Fruit fly (Drosophila melanogaster) whole organism, embryonic: Measurements from ENCODE around the gene Cby.

Source experiments
- BtbVII ChIP-seq: fragments of 200-800 bp; sonication (Bioruptor generic); optimal IDR thresholded peaks from 3 replicates; lab custom pipeline; 2017; ENCODE audit warnings: missing biosample characterization, mild to moderate bottlenecking, missing genetic modification characterization
- Bteb2 ChIP-seq: fragments of 200-800 bp; sonication (Bioruptor generic); optimal IDR thresholded peaks from 2 replicates; lab custom pipeline; 2016; ENCODE audit warnings: missing biosample characterization, missing genetic modification characterization
- CG10565 ChIP-seq: fragments of 200-800 bp; sonication (Bioruptor generic); optimal IDR thresholded peaks from 3 replicates; lab custom pipeline; 2016; ENCODE audit warnings: missing biosample characterization, mild to moderate bottlenecking, missing genetic modification characterization
- CG10959 ChIP-seq: fragments of 200-800 bp; sonication (Bioruptor generic); IDR thresholded peaks from 2 replicates; pipeline ENCODE4 v1.3.6; 2022; ENCODE audit warnings: missing biosample characterization, missing genetic modification characterization
- CG13287 ChIP-seq: fragments of 200-800 bp; sonication (Bioruptor generic); IDR thresholded peaks from 2 replicates; pipeline ENCODE4 v1.3.6; 2022; ENCODE audit warnings: missing biosample characterization, missing genetic modification characterization; ENCODE audit not compliant: partially characterized antibody
- CG13424 ChIP-seq: fragments of 200-800 bp; sonication (Bioruptor generic); optimal IDR thresholded peaks from 2 replicates; lab custom pipeline; 2019; ENCODE audit warnings: missing biosample characterization, mild to moderate bottlenecking, missing genetic modification characterization, moderate library complexity
- CG13775 ChIP-seq: fragments of 200-800 bp; sonication (Bioruptor generic); optimal IDR thresholded peaks from 3 replicates; lab custom pipeline; 2017; ENCODE audit warnings: missing biosample characterization, mild to moderate bottlenecking, missing genetic modification characterization
- CG13894 ChIP-seq: fragments of 200-800 bp; sonication (Bioruptor generic); optimal IDR thresholded peaks from 3 replicates; lab custom pipeline; 2018; ENCODE audit warnings: missing biosample characterization, mild to moderate bottlenecking, missing genetic modification characterization, moderate library complexity
- CG15011 ChIP-seq: fragments of 200-800 bp; sonication (Bioruptor generic); optimal IDR thresholded peaks from 3 replicates; lab custom pipeline; 2018; ENCODE audit warnings: missing biosample characterization, mild to moderate bottlenecking, missing genetic modification characterization
- CG1792 ChIP-seq: fragments of 200-800 bp; sonication (Bioruptor generic); optimal IDR thresholded peaks from 2 replicates; lab custom pipeline; 2016; ENCODE audit warnings: missing biosample characterization, missing genetic modification characterization
- CG18599 ChIP-seq: fragments of 200-800 bp; sonication (Bioruptor generic); optimal IDR thresholded peaks from 3 replicates; lab custom pipeline; 2017; ENCODE audit warnings: missing biosample characterization, missing genetic modification characterization, mild to moderate bottlenecking, moderate library complexity, missing genetic modification reagents
- CG3065 ChIP-seq: fragments of 200-800 bp; sonication (Bioruptor generic); optimal IDR thresholded peaks from 2 replicates; lab custom pipeline; 2016; ENCODE audit warnings: missing biosample characterization, missing genetic modification characterization
- CG31441 ChIP-seq: fragments of 200-800 bp; sonication (Bioruptor generic); IDR thresholded peaks from 2 replicates; pipeline ENCODE4 v1.3.6; 2022; ENCODE audit warnings: missing biosample characterization, missing genetic modification characterization
- CG32767 ChIP-seq: fragments of 200-800 bp; sonication (Bioruptor generic); IDR thresholded peaks from 2 replicates; pipeline ENCODE4 v1.3.6; 2022; ENCODE audit warnings: missing biosample characterization, missing genetic modification characterization
- CG4328 ChIP-seq: fragments of 200-800 bp; sonication (Bioruptor generic); optimal IDR thresholded peaks from 3 replicates; lab custom pipeline; 2017; ENCODE audit warnings: missing biosample characterization, missing genetic modification reagents, missing genetic modification characterization
- CG4730 ChIP-seq: fragments of 200-800 bp; sonication (Bioruptor generic); IDR thresholded peaks from 2 replicates; pipeline ENCODE4 v1.3.6; 2022; ENCODE audit warnings: missing biosample characterization, missing genetic modification characterization
- CG6854 ChIP-seq: fragments of 200-800 bp; sonication (Bioruptor generic); optimal IDR thresholded peaks from 3 replicates; lab custom pipeline; 2017; ENCODE audit warnings: missing biosample characterization, mild to moderate bottlenecking, missing genetic modification characterization
- CG8924 ChIP-seq: fragments of 200-800 bp; optimal IDR thresholded peaks from 3 replicates; lab custom pipeline; 2019; ENCODE audit warnings: missing biosample characterization, mild to moderate bottlenecking, missing genetic modification characterization, moderate library complexity
- CG9817 ChIP-seq: fragments of 200-800 bp; sonication (Bioruptor generic); optimal IDR thresholded peaks from 2 replicates; lab custom pipeline; 2018; ENCODE audit warnings: missing biosample characterization, mild to moderate bottlenecking, missing genetic modification characterization, moderate library complexity
- Chrac-16 ChIP-seq: fragments of 200-800 bp; sonication (Bioruptor generic); optimal IDR thresholded peaks from 3 replicates; lab custom pipeline; 2016; ENCODE audit warnings: missing biosample characterization, missing genetic modification characterization
- Dad ChIP-seq: fragments of 200-800 bp; sonication (Bioruptor generic); optimal IDR thresholded peaks from 3 replicates; lab custom pipeline; 2016; ENCODE audit warnings: missing biosample characterization, missing genetic modification characterization
- Dek ChIP-seq: fragments of 200-800 bp; sonication (Bioruptor generic); optimal IDR thresholded peaks from 3 replicates; lab custom pipeline; 2019; ENCODE audit warnings: missing biosample characterization, mild to moderate bottlenecking, missing genetic modification characterization, moderate library complexity
- Eip74EF ChIP-seq, 2 experiments: fragments of 200-800 bp in 1 of 2; fragments of >200 bp in 1 of 2; sonication (Bioruptor generic) in 1 of 2; optimal IDR thresholded peaks; 2 replicates each; lab custom pipeline; 2017 to 2019; ENCODE audit warnings: missing biosample characterization in 2 of 2, missing genetic modification characterization in 2 of 2, mild to moderate bottlenecking in 1 of 2, moderate library complexity in 1 of 2
- H15 ChIP-seq: fragments of 200-800 bp; sonication (Bioruptor generic); IDR thresholded peaks from 3 replicates; pipeline ENCODE4 v1.3.6; 2022; ENCODE audit warnings: missing biosample characterization, missing genetic modification characterization
- Mad ChIP-seq: fragments of 200-800 bp; sonication (Bioruptor generic); optimal IDR thresholded peaks from 2 replicates; lab custom pipeline; 2016; ENCODE audit warnings: missing biosample characterization, missing genetic modification characterization
- Neu2 ChIP-seq: fragments of 200-800 bp; sonication (Bioruptor generic); optimal IDR thresholded peaks from 3 replicates; lab custom pipeline; 2016; ENCODE audit warnings: missing biosample characterization, missing genetic modification characterization, borderline replicate concordance
- Nf-YA ChIP-seq: fragments of 200-800 bp; sonication (Bioruptor generic); IDR thresholded peaks from 2 replicates; pipeline ENCODE4 v1.3.6; 2022; ENCODE audit warnings: missing biosample characterization, missing genetic modification characterization
- Sox100B ChIP-seq: fragments of 200-800 bp; sonication (Bioruptor generic); optimal IDR thresholded peaks from 3 replicates; lab custom pipeline; 2018; ENCODE audit warnings: missing biosample characterization, mild to moderate bottlenecking, missing genetic modification characterization
- bbx ChIP-seq: fragments of 200-800 bp; sonication (Bioruptor generic); IDR thresholded peaks from 2 replicates; pipeline ENCODE4 v1.3.6; 2022; ENCODE audit warnings: missing biosample characterization, missing genetic modification characterization; ENCODE audit not compliant: partially characterized antibody
- btn ChIP-seq: fragments of 200-800 bp; sonication (Bioruptor generic); optimal IDR thresholded peaks from 2 replicates; lab custom pipeline; 2016; ENCODE audit warnings: missing biosample characterization, missing genetic modification characterization
- chm ChIP-seq: fragments of 200-800 bp; sonication (Bioruptor generic); IDR thresholded peaks from 2 replicates; pipeline ENCODE4 v1.3.6; 2022; ENCODE audit warnings: missing biosample characterization, missing genetic modification characterization
- ci ChIP-seq: fragments of 200-800 bp; sonication (Bioruptor generic); IDR thresholded peaks from 3 replicates; pipeline ENCODE4 v1.3.6; 2022; ENCODE audit warnings: missing biosample characterization, missing genetic modification characterization
- ems ChIP-seq: fragments of 200-800 bp; sonication (Bioruptor generic); optimal IDR thresholded peaks from 3 replicates; lab custom pipeline; 2016; ENCODE audit warnings: missing biosample characterization, missing genetic modification characterization
- eve ChIP-seq, 2 experiments: fragments of >200 bp; optimal IDR thresholded peaks; 2 replicates each; lab custom pipeline; 2017; ENCODE audit warnings: missing biosample characterization in 2 of 2, missing genetic modification characterization in 2 of 2
- ewg ChIP-seq: fragments of 200-800 bp; sonication (Bioruptor generic); optimal IDR thresholded peaks from 3 replicates; lab custom pipeline; 2017; ENCODE audit warnings: mild to moderate bottlenecking, missing biosample characterization, missing genetic modification reagents, missing genetic modification characterization
- jumu ChIP-seq: fragments of 200-800 bp; sonication (Bioruptor generic); optimal IDR thresholded peaks from 3 replicates; lab custom pipeline; 2016; ENCODE audit warnings: missing biosample characterization, missing genetic modification characterization
- kah ChIP-seq: fragments of 200-800 bp; sonication (Bioruptor generic); optimal IDR thresholded peaks from 2 replicates; lab custom pipeline; 2018; ENCODE audit warnings: missing biosample characterization, mild to moderate bottlenecking, missing genetic modification characterization
- klu ChIP-seq: fragments of 200-800 bp; sonication (Bioruptor generic); IDR thresholded peaks from 2 replicates; pipeline ENCODE4 v1.3.6; 2022; ENCODE audit warnings: missing biosample characterization, missing genetic modification characterization
- lilli ChIP-seq: fragments of 200-800 bp; sonication (Bioruptor generic); optimal IDR thresholded peaks from 3 replicates; lab custom pipeline; 2016; ENCODE audit warnings: missing biosample characterization, missing genetic modification characterization
- nau ChIP-seq: fragments of 200-800 bp; sonication (Bioruptor generic); optimal IDR thresholded peaks from 3 replicates; lab custom pipeline; 2017; ENCODE audit warnings: missing biosample characterization, mild to moderate bottlenecking, missing genetic modification characterization, missing genetic modification reagents
- otp ChIP-seq: fragments of 200-800 bp; sonication (Bioruptor generic); IDR thresholded peaks from 3 replicates; pipeline ENCODE4, ENCODE4 v1.3.6; 2022; ENCODE audit warnings: missing biosample characterization, missing genetic modification characterization
- pnt ChIP-seq: fragments of 200-800 bp; sonication (Bioruptor generic); optimal IDR thresholded peaks from 3 replicates; lab custom pipeline; 2016; ENCODE audit warnings: missing biosample characterization, missing genetic modification characterization
- sc ChIP-seq, 3 experiments: fragments of >200 bp in 2 of 3; fragments of 200-800 bp in 1 of 3; sonication (Bioruptor generic) in 1 of 3; optimal IDR thresholded peaks; 2 replicates in 2 of 3; 3 replicates in 1 of 3; lab custom pipeline; 2017; ENCODE audit warnings: mild to moderate bottlenecking in 1 of 3, missing biosample characterization in 1 of 3, missing genetic modification characterization in 1 of 3, missing genetic modification reagents in 1 of 3
- sens ChIP-seq: fragments of 200-800 bp; sonication (Bioruptor generic); peaks from one replicate; lab custom pipeline; 2016; ENCODE audit warnings: missing biosample characterization, missing genetic modification characterization
- sim ChIP-seq: fragments of 200-800 bp; sonication (Bioruptor generic); IDR thresholded peaks from 2 replicates; pipeline ENCODE4 v1.3.6; 2022; ENCODE audit warnings: missing biosample characterization, missing genetic modification characterization
- sqz ChIP-seq: fragments of 200-800 bp; sonication (Bioruptor generic); optimal IDR thresholded peaks from 3 replicates; lab custom pipeline; 2018; ENCODE audit warnings: missing biosample characterization, mild to moderate bottlenecking, missing genetic modification characterization
- tin ChIP-seq: fragments of 200-800 bp; sonication (Bioruptor generic); optimal IDR thresholded peaks from 3 replicates; lab custom pipeline; 2016; ENCODE audit warnings: missing biosample characterization, missing genetic modification characterization
- vvl ChIP-seq: fragments of 200-800 bp; sonication (Bioruptor generic); IDR thresholded peaks from 2 replicates; pipeline ENCODE4 v1.3.6; 2022; ENCODE audit warnings: missing biosample characterization, missing genetic modification characterization
- zf30C ChIP-seq: fragments of 200-800 bp; sonication (Bioruptor generic); optimal IDR thresholded peaks from 3 replicates; lab custom pipeline; 2018; ENCODE audit warnings: missing biosample characterization, mild to moderate bottlenecking, missing genetic modification characterization

Gene Cby

DNA sequence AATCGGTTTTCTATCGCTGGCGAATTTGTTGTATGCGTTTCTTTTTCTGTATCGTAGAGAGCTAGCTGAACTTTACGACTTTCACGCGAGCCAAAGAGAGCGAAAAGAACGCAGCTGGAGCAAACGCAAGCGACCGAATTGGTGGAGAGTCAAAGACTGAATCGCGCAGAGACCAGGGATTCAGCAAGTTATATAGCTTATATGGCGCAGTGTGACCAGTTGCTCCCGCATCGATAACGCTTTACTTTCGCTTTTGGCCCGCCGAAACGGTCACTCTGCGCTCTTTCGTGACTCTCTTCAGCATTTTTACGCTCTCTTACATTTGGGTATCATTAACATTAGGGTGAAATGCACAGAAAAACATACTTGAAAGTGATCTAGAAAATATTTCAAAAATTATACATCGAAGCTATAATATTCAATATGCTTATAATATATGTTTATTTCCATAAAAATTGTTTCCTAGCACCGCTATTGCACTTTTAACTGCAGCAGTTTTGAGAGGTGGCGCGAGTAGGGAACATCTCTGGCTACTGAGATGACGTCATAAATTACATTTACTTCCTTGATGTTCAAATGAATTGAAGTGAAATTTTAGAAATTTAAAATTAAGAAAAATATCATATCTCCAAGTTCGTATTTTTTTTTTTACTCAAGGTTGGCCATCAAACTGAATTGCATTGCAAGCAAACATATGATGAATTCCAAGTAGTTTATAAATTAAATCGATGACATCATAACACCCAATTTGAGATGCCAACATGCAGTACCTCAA lies 11.5 kb upstream of the Cby start, which contains the start of gene glec (continued):
- TF ChIP-seq CG15011 (GFP tag; lab: Kevin White, UChicago), result no peak
- TF ChIP-seq Chrac-16 (GFP tag; lab: Kevin White, UChicago), result peak; percentile 46
- TF ChIP-seq otp (GFP tag; lab: Robert Waterston, UW), result peak; percentile 73; the same call in 2 of the 3 replicates
- TF ChIP-seq btn (GFP tag; lab: Kevin White, UChicago), result no peak
- TF ChIP-seq CG1792 (GFP tag; lab: Kevin White, UChicago), result peak; percentile 7
- no peak for TF ChIP-seq Mad (GFP tag; lab: Kevin White, UChicago)
- TF ChIP-seq ewg (GFP tag; lab: Kevin White, UChicago), result peak; percentile 5
- peak; percentile 61; the same call in 1 of the 2 replicates for TF ChIP-seq CG13287 (GFP tag; lab: Robert Waterston, UW)
- peak; percentile 31 for TF ChIP-seq lilli
- TF ChIP-seq CG8924 (tag; lab: Kevin White, UChicago), result peak; percentile 52
- TF ChIP-seq CG10565 (GFP tag; lab: Kevin White, UChicago), result no peak
- no peak for TF ChIP-seq CG32767 (GFP tag; lab: Robert Waterston, UW)
- no peak for TF ChIP-seq nau (GFP tag; lab: Kevin White, UChicago)
- TF ChIP-seq bbx (GFP tag; lab: Robert Waterston, UW), result peak; percentile 82
- peak; percentile 28; the same call in 1 of the 2 replicates for TF ChIP-seq CG31441 (GFP tag; lab: Robert Waterston, UW)
- TF ChIP-seq pnt, result no peak
- peak; percentile 70 for TF ChIP-seq CG13894
- peak; percentile 55 for TF ChIP-seq zf30C
- peak; percentile 2 for TF ChIP-seq Dek
- TF ChIP-seq H15, result no peak
- TF ChIP-seq eve (GFP tag; optimal IDR thresholded peaks at IDR 0.05; lab: Kevin White, UChicago), result peak in 1 of 2 experiments; percentile 93
- no peak for TF ChIP-seq tin
- peak; percentile 51 for TF ChIP-seq CG13424 (tag; lab: Kevin White, UChicago)
- no peak for TF ChIP-seq CG4730
- no peak for TF ChIP-seq CG10959
- peak; percentile 36 for TF ChIP-seq CG6854 (GFP tag; lab: Kevin White, UChicago)
- peak; percentile 14 for TF ChIP-seq Dad (GFP tag; lab: Kevin White, UChicago)
- no peak for TF ChIP-seq klu (GFP tag; lab: Robert Waterston, UW)
- peak; percentile 2 for TF ChIP-seq Sox100B (GFP tag; lab: Kevin White, UChicago)
- no peak for TF ChIP-seq CG3065 (GFP tag; lab: Kevin White, UChicago)
- TF ChIP-seq ems (GFP tag; lab: Kevin White, UChicago), result no peak
- no peak for TF ChIP-seq sim
- TF ChIP-seq Eip74EF (GFP tag; optimal IDR thresholded peaks at IDR 0.05; lab: Kevin White, UChicago), result peak in 1 of 2 experiments; percentile 17
- TF ChIP-seq Bteb2 (GFP tag; lab: Kevin White, UChicago), result no peak
- peak; percentile 96 for TF ChIP-seq chm (GFP tag; lab: Robert Waterston, UW)
- TF ChIP-seq sens (GFP tag; lab: Kevin White, UChicago), result peak; percentile 88
- TF ChIP-seq BtbVII (GFP tag; lab: Kevin White, UChicago), result no peak
- TF ChIP-seq CG13775 (GFP tag; lab: Kevin White, UChicago), result peak; percentile 53
- no peak for TF ChIP-seq jumu
- TF ChIP-seq Nf-YA (GFP tag; lab: Robert Waterston, UW), result no peak
- TF ChIP-seq kah (GFP tag; lab: Kevin White, UChicago), result no peak
- peak; percentile 90 for TF ChIP-seq ci (GFP tag; lab: Robert Waterston, UW)
- TF ChIP-seq CG18599 (GFP tag; lab: Kevin White, UChicago), result no peak
- TF ChIP-seq vvl (GFP tag; lab: Robert Waterston, UW), result peak; percentile 60
- peak; percentile 11 for TF ChIP-seq CG9817 (tag; lab: Kevin White, UChicago)
- TF ChIP-seq sc (optimal IDR thresholded peaks at IDR 0.05; lab: Kevin White, UChicago), result no peak
- TF ChIP-seq sc (GFP tag; optimal IDR thresholded peaks at IDR 0.05; lab: Kevin White, UChicago), result no peak
- TF ChIP-seq CG4328 (GFP tag; lab: Kevin White, UChicago), result no peak
- TF ChIP-seq Neu2 (GFP tag; lab: Kevin White, UChicago), result no peak
- TF ChIP-seq sqz (GFP tag; lab: Kevin White, UChicago), result peak; percentile 34
